Fruit fly (Drosophila melanogaster) whole organism, embryonic: ENCODE results near the gene PAN3.

Experiments
- CG10431 ChIP-seq: fragments of 200-800 bp; sonication (Bioruptor generic); optimal IDR thresholded peaks from 3 replicates; lab custom pipeline; 2018; ENCODE audit warnings: missing biosample characterization, mild to moderate bottlenecking, missing genetic modification characterization
- CG10462 ChIP-seq: fragments of 200-800 bp; sonication (Bioruptor generic); optimal IDR thresholded peaks from 2 replicates; lab custom pipeline; 2016; ENCODE audit warnings: missing biosample characterization, missing genetic modification characterization
- CG10959 ChIP-seq: fragments of 200-800 bp; sonication (Bioruptor generic); IDR thresholded peaks from 2 replicates; pipeline ENCODE4 v1.3.6; 2022; ENCODE audit warnings: missing biosample characterization, missing genetic modification characterization
- CG14860 ChIP-seq: fragments of 200-800 bp; sonication (Bioruptor generic); IDR thresholded peaks from 3 replicates; pipeline ENCODE4 v1.3.6; 2022; ENCODE audit warnings: missing biosample characterization, missing genetic modification characterization; ENCODE audit not compliant: partially characterized antibody
- CG15011 ChIP-seq: fragments of 200-800 bp; sonication (Bioruptor generic); optimal IDR thresholded peaks from 3 replicates; lab custom pipeline; 2018; ENCODE audit warnings: missing biosample characterization, mild to moderate bottlenecking, missing genetic modification characterization
- CG15073 ChIP-seq: fragments of 200-800 bp; sonication (Bioruptor generic); optimal IDR thresholded peaks from 2 replicates; lab custom pipeline; 2016; ENCODE audit warnings: missing biosample characterization, missing genetic modification characterization
- CG15479 ChIP-seq: fragments of 200-800 bp; sonication (Bioruptor generic); optimal IDR thresholded peaks from 3 replicates; lab custom pipeline; 2019; ENCODE audit warnings: missing biosample characterization, mild to moderate bottlenecking, missing genetic modification characterization, moderate library complexity
- CG17802 ChIP-seq: fragments of 200-800 bp; sonication (Bioruptor generic); optimal IDR thresholded peaks from 2 replicates; lab custom pipeline; 2018; ENCODE audit warnings: missing biosample characterization, mild to moderate bottlenecking, missing genetic modification characterization, moderate library complexity
- CG1832 ChIP-seq: fragments of 200-800 bp; sonication (Bioruptor generic); optimal IDR thresholded peaks from 2 replicates; lab custom pipeline; 2017; ENCODE audit warnings: missing biosample characterization, mild to moderate bottlenecking, missing genetic modification characterization, inconsistent platforms
- CG2678 ChIP-seq: fragments of 200-800 bp; sonication (Bioruptor generic); optimal IDR thresholded peaks from 3 replicates; lab custom pipeline; 2019; ENCODE audit warnings: missing biosample characterization, mild to moderate bottlenecking, missing genetic modification characterization, moderate library complexity
- CG3407 ChIP-seq: fragments of 200-800 bp; sonication (Bioruptor generic); optimal IDR thresholded peaks from 2 replicates; lab custom pipeline; 2018; ENCODE audit warnings: missing biosample characterization, mild to moderate bottlenecking, missing genetic modification characterization
- CG3838 ChIP-seq: fragments of 200-800 bp; sonication (Bioruptor generic); optimal IDR thresholded peaks from 3 replicates; lab custom pipeline; 2016; ENCODE audit warnings: missing biosample characterization, missing genetic modification characterization
- CG6272 ChIP-seq: fragments of 200-800 bp; sonication (Bioruptor generic); IDR thresholded peaks from 2 replicates; pipeline ENCODE4 v1.3.6; 2022; ENCODE audit warnings: missing biosample characterization, missing genetic modification characterization
- CG6813 ChIP-seq: fragments of 200-800 bp; sonication (Bioruptor generic); optimal IDR thresholded peaks from 2 replicates; lab custom pipeline; 2017; ENCODE audit warnings: missing biosample characterization, missing genetic modification characterization, mild to moderate bottlenecking, moderate library complexity, missing genetic modification reagents
- CG7786 ChIP-seq: fragments of 200-800 bp; sonication (Bioruptor generic); optimal IDR thresholded peaks from 2 replicates; lab custom pipeline; 2016; ENCODE audit warnings: missing biosample characterization, missing genetic modification characterization
- CG7987 ChIP-seq: fragments of 200-800 bp; sonication (Bioruptor generic); optimal IDR thresholded peaks from 2 replicates; lab custom pipeline; 2018; ENCODE audit warnings: missing biosample characterization, mild to moderate bottlenecking, missing genetic modification characterization, moderate library complexity
- CG8388 ChIP-seq: fragments of 200-800 bp; sonication (Bioruptor generic); optimal IDR thresholded peaks from 2 replicates; lab custom pipeline; 2019; ENCODE audit warnings: missing biosample characterization, mild to moderate bottlenecking, missing genetic modification characterization, moderate library complexity
- Dref ChIP-seq: fragments of 200-800 bp; sonication (Bioruptor generic); IDR thresholded peaks from 2 replicates; pipeline ENCODE4 v1.3.6; 2022; ENCODE audit warnings: missing biosample characterization, missing genetic modification characterization
- Ets97D ChIP-seq: fragments of 200-800 bp; sonication (Bioruptor generic); optimal IDR thresholded peaks from 3 replicates; lab custom pipeline; 2016; ENCODE audit warnings: missing biosample characterization, missing genetic modification characterization
- Fer1 ChIP-seq: fragments of 200-800 bp; sonication (Bioruptor generic); optimal IDR thresholded peaks from 2 replicates; lab custom pipeline; 2017; ENCODE audit warnings: missing biosample characterization, mild to moderate bottlenecking, missing genetic modification characterization
- Gug ChIP-seq: fragments of 200-800 bp; sonication (Bioruptor generic); IDR thresholded peaks from 4 replicates; pipeline ENCODE4 v1.3.6; 2022; ENCODE audit warnings: missing biosample characterization, missing genetic modification characterization
- H15 ChIP-seq: fragments of 200-800 bp; sonication (Bioruptor generic); IDR thresholded peaks from 3 replicates; pipeline ENCODE4 v1.3.6; 2022; ENCODE audit warnings: missing biosample characterization, missing genetic modification characterization
- HLH3B ChIP-seq: fragments of 200-800 bp; sonication (Bioruptor generic); IDR thresholded peaks from 2 replicates; pipeline ENCODE4 v1.3.6; 2022; ENCODE audit warnings: missing biosample characterization, missing genetic modification characterization
- HLH54F ChIP-seq: fragments of 200-800 bp; sonication (Bioruptor generic); optimal IDR thresholded peaks from 3 replicates; lab custom pipeline; 2016; ENCODE audit warnings: missing biosample characterization, missing genetic modification characterization
- Lpt ChIP-seq: fragments of >200 bp; optimal IDR thresholded peaks from 2 replicates; lab custom pipeline; 2018; ENCODE audit warnings: missing biosample characterization, missing genetic modification characterization
- Nf-YC ChIP-seq: fragments of 200-800 bp; optimal IDR thresholded peaks from 3 replicates; lab custom pipeline; 2019; ENCODE audit warnings: missing biosample characterization, mild to moderate bottlenecking, missing genetic modification characterization, moderate library complexity
- PHDP ChIP-seq: fragments of 200-800 bp; sonication (Bioruptor generic); optimal IDR thresholded peaks from 3 replicates; lab custom pipeline; 2018; ENCODE audit warnings: missing biosample characterization, mild to moderate bottlenecking, missing genetic modification characterization, moderate library complexity
- Poxn ChIP-seq: fragments of 200-800 bp; sonication (Bioruptor generic); IDR thresholded peaks from 2 replicates; pipeline ENCODE4 v1.3.6; 2022; ENCODE audit warnings: missing biosample characterization, missing genetic modification characterization
- Side ChIP-seq: fragments of 200-800 bp; sonication (Bioruptor generic); optimal IDR thresholded peaks from 2 replicates; lab custom pipeline; 2016; ENCODE audit warnings: missing biosample characterization, missing genetic modification characterization
- Six4 ChIP-seq: fragments of 200-800 bp; sonication (Bioruptor generic); optimal IDR thresholded peaks from 2 replicates; lab custom pipeline; 2016; ENCODE audit warnings: missing biosample characterization, missing genetic modification characterization
- crol ChIP-seq: fragments of 200-800 bp; sonication (Bioruptor generic); IDR thresholded peaks from 2 replicates; pipeline ENCODE4 v1.3.6; 2022; ENCODE audit warnings: missing biosample characterization, missing genetic modification characterization
- ewg ChIP-seq: fragments of 200-800 bp; sonication (Bioruptor generic); optimal IDR thresholded peaks from 3 replicates; lab custom pipeline; 2017; ENCODE audit warnings: mild to moderate bottlenecking, missing biosample characterization, missing genetic modification reagents, missing genetic modification characterization
- fd96Cb ChIP-seq: fragments of 200-800 bp; sonication (Bioruptor generic); optimal IDR thresholded peaks from 2 replicates; lab custom pipeline; 2018; ENCODE audit warnings: missing biosample characterization, mild to moderate bottlenecking, missing genetic modification characterization, moderate library complexity
- grn ChIP-seq: fragments of 200-800 bp; sonication (Bioruptor generic); optimal IDR thresholded peaks from 3 replicates; lab custom pipeline; 2017; ENCODE audit warnings: missing biosample characterization, missing genetic modification characterization
- inv ChIP-seq: fragments of 200-800 bp; sonication (Bioruptor generic); IDR thresholded peaks from 2 replicates; pipeline ENCODE4 v1.3.6; 2022; ENCODE audit warnings: missing biosample characterization, missing genetic modification characterization; ENCODE audit not compliant: partially characterized antibody
- knrl ChIP-seq: fragments of 200-800 bp; sonication (Bioruptor generic); IDR thresholded peaks from 3 replicates; pipeline ENCODE4 v1.3.6; 2022; ENCODE audit warnings: missing biosample characterization, missing genetic modification characterization; ENCODE audit not compliant: partially characterized antibody
- lab ChIP-seq: fragments of 200-800 bp; sonication (Bioruptor generic); optimal IDR thresholded peaks from 3 replicates; lab custom pipeline; 2017; ENCODE audit warnings: missing biosample characterization, missing genetic modification characterization, mild to moderate bottlenecking, moderate library complexity, missing genetic modification reagents
- nom ChIP-seq: fragments of 200-800 bp; sonication (Bioruptor generic); optimal IDR thresholded peaks from 2 replicates; lab custom pipeline; 2017; ENCODE audit warnings: missing biosample characterization, missing genetic modification characterization, mild to moderate bottlenecking, moderate library complexity, missing genetic modification reagents
- odd ChIP-seq: fragments of 200-800 bp; sonication (Bioruptor generic); optimal IDR thresholded peaks from 2 replicates; lab custom pipeline; 2017; ENCODE audit warnings: missing biosample characterization, mild to moderate bottlenecking, missing genetic modification characterization
- p53 ChIP-seq: fragments of 200-800 bp; sonication (Bioruptor generic); optimal IDR thresholded peaks from 2 replicates; lab custom pipeline; 2016; ENCODE audit warnings: missing biosample characterization, missing genetic modification characterization
- pros ChIP-seq: fragments of 200-800 bp; sonication (Bioruptor generic); optimal IDR thresholded peaks from 3 replicates; lab custom pipeline; 2019; ENCODE audit warnings: missing biosample characterization, mild to moderate bottlenecking, missing genetic modification characterization, moderate library complexity
- sim ChIP-seq: fragments of 200-800 bp; sonication (Bioruptor generic); IDR thresholded peaks from 2 replicates; pipeline ENCODE4 v1.3.6; 2022; ENCODE audit warnings: missing biosample characterization, missing genetic modification characterization
- stc ChIP-seq: fragments of 200-800 bp; sonication (Bioruptor generic); IDR thresholded peaks from 2 replicates; pipeline ENCODE4 v1.3.6; 2022; ENCODE audit warnings: missing biosample characterization, missing genetic modification characterization
- tap ChIP-seq: fragments of 200-800 bp; optimal IDR thresholded peaks from 3 replicates; lab custom pipeline; 2019; ENCODE audit warnings: missing biosample characterization, mild to moderate bottlenecking, missing genetic modification characterization, moderate library complexity
- tio ChIP-seq: fragments of 200-800 bp; sonication (Bioruptor generic); optimal IDR thresholded peaks from 2 replicates; lab custom pipeline; 2017; ENCODE audit warnings: missing biosample characterization, missing genetic modification characterization, inconsistent platforms
- ttk ChIP-seq: fragments of 200-800 bp; sonication (Bioruptor generic); IDR thresholded peaks from 2 replicates; pipeline ENCODE4 v2.1.2; 2022; ENCODE audit warnings: missing biosample characterization, missing genetic modification characterization
- twi ChIP-seq: fragments of 200-800 bp; optimal IDR thresholded peaks from 2 replicates; lab custom pipeline; 2019; ENCODE audit warnings: missing biosample characterization, mild to moderate bottlenecking, missing genetic modification characterization, moderate library complexity
- zf30C ChIP-seq: fragments of 200-800 bp; sonication (Bioruptor generic); optimal IDR thresholded peaks from 3 replicates; lab custom pipeline; 2018; ENCODE audit warnings: missing biosample characterization, mild to moderate bottlenecking, missing genetic modification characterization
- zfh1 ChIP-seq: fragments of 200-800 bp; sonication (Bioruptor generic); IDR thresholded peaks from 3 replicates; pipeline ENCODE4 v1.3.6; 2022; ENCODE audit warnings: missing biosample characterization, missing genetic modification characterization

Gene PAN3

dm6 chr3L:3071675-3072583, 996 bp downstream of the PAN3 start (continued):
- TF ChIP-seq p53 (GFP tag; lab: Kevin White, UChicago) (no peak), CG6813 (GFP tag; lab: Kevin White, UChicago) (peak; percentile 8), sim (0 out of 2 replicates have a peak, but pooled peaks have one; percentile 17), Lpt (GFP tag; lab: Kevin White, UChicago) (no peak), Fer1 (GFP tag; lab: Kevin White, UChicago) (peak; percentile 18), Ets97D (no peak), zfh1 (GFP tag; lab: Robert Waterston, UW) (0 out of 3 replicates have a peak, but pooled peaks have one; percentile 15), PHDP (tag; lab: Kevin White, UChicago) (peak; percentile 23), Dref (GFP tag; lab: Robert Waterston, UW) (no peak), CG14860 (GFP tag; lab: Robert Waterston, UW) (no peak), odd (no peak), inv (no peak), CG6272 (GFP tag; lab: Robert Waterston, UW) (no peak), grn (GFP tag; lab: Kevin White, UChicago) (no peak), zf30C (GFP tag; lab: Kevin White, UChicago) (peak; percentile 41), CG15073 (no peak), stc (GFP tag; lab: Robert Waterston, UW) (no peak), CG17802 (tag; lab: Kevin White, UChicago) (no peak), CG1832 (GFP tag; lab: Kevin White, UChicago) (no peak), CG15479 (GFP tag; lab: Kevin White, UChicago) (peak; percentile 29), ttk (no peak), CG7786 (GFP tag; lab: Kevin White, UChicago) (no peak), Gug (no peak), fd96Cb (tag; lab: Kevin White, UChicago) (no peak), HLH54F (GFP tag; lab: Kevin White, UChicago) (no peak), nom (GFP tag; lab: Kevin White, UChicago) (peak; percentile 19), CG10462 (GFP tag; lab: Kevin White, UChicago) (no peak), CG3407 (GFP tag; lab: Kevin White, UChicago) (no peak), Poxn (GFP tag; lab: Robert Waterston, UW) (no peak), crol (GFP tag; lab: Robert Waterston, UW) (peak; percentile 90), tap (tag; lab: Kevin White, UChicago) (no peak), lab (GFP tag; lab: Kevin White, UChicago) (peak; percentile 47), CG7987 (no peak), tio (GFP tag; lab: Kevin White, UChicago) (no peak), Side (GFP tag; lab: Kevin White, UChicago) (no peak), CG3838 (GFP tag; lab: Kevin White, UChicago) (no peak), CG10959 (GFP tag; lab: Robert Waterston, UW) (no peak), ewg (no peak), CG15011 (GFP tag; lab: Kevin White, UChicago) (no peak), pros (GFP tag; lab: Kevin White, UChicago) (peak; percentile 61), CG2678 (tag; lab: Kevin White, UChicago) (peak; percentile 29), HLH3B (no peak), CG10431 (GFP tag; lab: Kevin White, UChicago) (peak; percentile 56), Nf-YC (tag; lab: Kevin White, UChicago) (no peak), CG8388 (no peak), twi (tag; lab: Kevin White, UChicago) (peak; percentile 62), H15 (GFP tag; lab: Robert Waterston, UW) (no peak), Six4 (no peak), knrl (GFP tag; lab: Robert Waterston, UW) (no peak)
